Fruit fly (Drosophila melanogaster): ENCODE data around the gene CG4617.

Gene CG4617

dm6 chrX:7109793-7110606 lies 5.7 kb upstream of the CG4617 start, which contains the start of gene fz4 (continued):
- TF ChIP-seq grn (GFP tag; optimal IDR thresholded peaks at IDR 0.05) (peak; percentile 85), ERR (GFP tag; optimal IDR thresholded peaks at IDR 0.05) (no peak), CG6791 (GFP tag; IDR thresholded peaks at IDR 0.05; ENCODE audit: partially characterized antibody) (peak; percentile 81), CG11398 (GFP tag; optimal IDR thresholded peaks at IDR 0.05) (no peak), CG4404 (GFP tag; IDR thresholded peaks at IDR 0.05) (no peak), cato (GFP tag; optimal IDR thresholded peaks at IDR 0.05; ENCODE audit: borderline replicate concordance) (no peak), HLH4C (GFP tag; IDR thresholded peaks at IDR 0.05; ENCODE audit: partially characterized antibody) (peak; percentile 65), seq (GFP tag; IDR thresholded peaks at IDR 0.05) (no peak), CG17361 (GFP tag; IDR thresholded peaks at IDR 0.05) (no peak), scrt (GFP tag; optimal IDR thresholded peaks at IDR 0.05) (peak; percentile 38), zen2 (GFP tag; IDR thresholded peaks at IDR 0.05; ENCODE audit: partially characterized antibody) (peak; percentile 58; the same call in 2 of the 3 replicates), nau (GFP tag; optimal IDR thresholded peaks at IDR 0.05) (no peak), en (GFP tag; optimal IDR thresholded peaks at IDR 0.05) (no peak), fd3F (GFP tag; optimal IDR thresholded peaks at IDR 0.05) (no peak), tin (GFP tag; optimal IDR thresholded peaks at IDR 0.05) (no peak), CG1832 (GFP tag; optimal IDR thresholded peaks at IDR 0.05) (peak; percentile 65), hkb (optimal IDR thresholded peaks at IDR 0.05) (no peak), hkb (GFP tag; IDR thresholded peaks at IDR 0.05) (no peak), CG11504 (tag; optimal IDR thresholded peaks at IDR 0.05) (no peak), Dll (GFP tag; IDR thresholded peaks at IDR 0.05; ENCODE audit: partially characterized antibody) (peak; percentile 78), run (tag; optimal IDR thresholded peaks at IDR 0.05) (no peak), CG3281 (GFP tag; optimal IDR thresholded peaks at IDR 0.05) (no peak), CG17802 (tag; optimal IDR thresholded peaks at IDR 0.05) (no peak), CG11560 (tag; IDR thresholded peaks at IDR 0.05) (no peak), sisA (GFP tag; IDR thresholded peaks at IDR 0.05) (no peak), CG14710 (tag; optimal IDR thresholded peaks at IDR 0.05) (peak; percentile 57), CG16815 (GFP tag; optimal IDR thresholded peaks at IDR 0.05) (no peak), D (optimal IDR thresholded peaks at IDR 0.05) (no peak), D (GFP tag; optimal IDR thresholded peaks at IDR 0.05) (no peak), CG9437 (GFP tag; optimal IDR thresholded peaks at IDR 0.05) (peak; percentile 63), Hr51 (GFP tag; optimal IDR thresholded peaks at IDR 0.05) (no peak), sim (GFP tag; IDR thresholded peaks at IDR 0.05) (no peak), CG15601 (tag; optimal IDR thresholded peaks at IDR 0.05) (no peak), zfh2 (GFP tag; optimal IDR thresholded peaks at IDR 0.05) (no peak), Spps (tag; optimal IDR thresholded peaks at IDR 0.05) (no peak), dm (GFP tag; optimal IDR thresholded peaks at IDR 0.05) (no peak), CG4854 (GFP tag; optimal IDR thresholded peaks at IDR 0.05) (no peak), ap (GFP tag; IDR thresholded peaks at IDR 0.05) (no peak), CG8388 (GFP tag; optimal IDR thresholded peaks at IDR 0.05) (no peak), CG10462 (GFP tag; optimal IDR thresholded peaks at IDR 0.05) (no peak), emc (GFP tag; optimal IDR thresholded peaks at IDR 0.05) (no peak), CG11696 (GFP tag; IDR thresholded peaks at IDR 0.05) (no peak), CG8281 (tag; optimal IDR thresholded peaks at IDR 0.05) (no peak), cg (GFP tag; optimal IDR thresholded peaks at IDR 0.05) (no peak), tna (GFP tag; IDR thresholded peaks at IDR 0.05; ENCODE audit: partially characterized antibody) (peak; percentile 51; the same call in 1 of the 2 replicates), Deaf1 (tag; optimal IDR thresholded peaks at IDR 0.05) (peak; percentile 35), CG32772 (GFP tag; IDR thresholded peaks at IDR 0.05) (peak; percentile 22; the same call in 1 of the 2 replicates), CG9609 (GFP tag; optimal IDR thresholded peaks at IDR 0.05) (no peak), Xbp1 (GFP tag; optimal IDR thresholded peaks at IDR 0.05) (no peak)

All from whole organism, embryonic.